Fruit fly (Drosophila melanogaster) whole organism, embryonic: Measurements from ENCODE around the gene CG44090.

Source experiments
- Atf3 ChIP-seq: fragments of 200-800 bp; sonication (Bioruptor generic); optimal IDR thresholded peaks from 3 replicates; lab custom pipeline; 2016; ENCODE audit warnings: missing biosample characterization, missing genetic modification characterization
- Awh ChIP-seq: fragments of 200-800 bp; sonication (Bioruptor generic); IDR thresholded peaks from 2 replicates; pipeline ENCODE4, ENCODE4 v1.3.6; 2022; ENCODE audit warnings: missing biosample characterization, missing genetic modification characterization
- B-H2 ChIP-seq: fragments of 200-800 bp; sonication (Bioruptor generic); optimal IDR thresholded peaks from 2 replicates; lab custom pipeline; 2018; ENCODE audit warnings: missing biosample characterization, mild to moderate bottlenecking, missing genetic modification characterization
- CG10267 ChIP-seq: fragments of 200-800 bp; sonication (Bioruptor generic); optimal IDR thresholded peaks from 2 replicates; lab custom pipeline; 2018; ENCODE audit warnings: missing biosample characterization, mild to moderate bottlenecking, missing genetic modification characterization, moderate library complexity
- CG10366 ChIP-seq: fragments of 200-800 bp; sonication (Bioruptor generic); IDR thresholded peaks from 2 replicates; pipeline ENCODE4 v1.3.6; 2022; ENCODE audit warnings: missing biosample characterization, missing genetic modification characterization
- CG15073 ChIP-seq: fragments of 200-800 bp; sonication (Bioruptor generic); optimal IDR thresholded peaks from 2 replicates; lab custom pipeline; 2016; ENCODE audit warnings: missing biosample characterization, missing genetic modification characterization
- CG15696 ChIP-seq: fragments of 200-800 bp; sonication (Bioruptor generic); optimal IDR thresholded peaks from 2 replicates; lab custom pipeline; 2019; ENCODE audit warnings: missing biosample characterization, mild to moderate bottlenecking, missing genetic modification characterization, moderate library complexity
- CG1602 ChIP-seq: fragments of 200-800 bp; sonication (Bioruptor generic); optimal IDR thresholded peaks from 3 replicates; lab custom pipeline; 2016; ENCODE audit warnings: missing biosample characterization, missing genetic modification characterization
- CG17328 ChIP-seq: fragments of 200-800 bp; sonication (Bioruptor generic); IDR thresholded peaks from 2 replicates; pipeline ENCODE4 v1.3.6; 2022; ENCODE audit warnings: missing biosample characterization, missing genetic modification characterization
- CG18011 ChIP-seq: fragments of 200-800 bp; sonication (Bioruptor generic); optimal IDR thresholded peaks from 2 replicates; lab custom pipeline; 2017; ENCODE audit warnings: missing biosample characterization, missing genetic modification characterization, mild to moderate bottlenecking, moderate library complexity, missing genotype
- CG18599 ChIP-seq: fragments of 200-800 bp; sonication (Bioruptor generic); optimal IDR thresholded peaks from 3 replicates; lab custom pipeline; 2017; ENCODE audit warnings: missing biosample characterization, missing genetic modification characterization, mild to moderate bottlenecking, moderate library complexity, missing genetic modification reagents
- CG30431 ChIP-seq: fragments of 200-800 bp; sonication (Bioruptor generic); optimal IDR thresholded peaks from 2 replicates; lab custom pipeline; 2017; ENCODE audit warnings: missing biosample characterization, missing genetic modification characterization
- CG4328 ChIP-seq: fragments of 200-800 bp; sonication (Bioruptor generic); optimal IDR thresholded peaks from 3 replicates; lab custom pipeline; 2017; ENCODE audit warnings: missing biosample characterization, missing genetic modification reagents, missing genetic modification characterization
- CG4404 ChIP-seq: fragments of 200-800 bp; sonication (Bioruptor generic); IDR thresholded peaks from 2 replicates; pipeline ENCODE4 v1.3.6; 2022; ENCODE audit warnings: missing biosample characterization, missing genetic modification characterization
- CG4424 ChIP-seq: fragments of 200-800 bp; sonication (Bioruptor generic); optimal IDR thresholded peaks from 3 replicates; lab custom pipeline; 2016; ENCODE audit warnings: missing biosample characterization, missing genetic modification characterization
- CG4707 ChIP-seq: fragments of 200-800 bp; sonication (Bioruptor generic); optimal IDR thresholded peaks from 2 replicates; lab custom pipeline; 2018; ENCODE audit warnings: missing biosample characterization, mild to moderate bottlenecking, missing genetic modification characterization, moderate library complexity
- CG4854 ChIP-seq: fragments of 200-800 bp; sonication (Bioruptor generic); optimal IDR thresholded peaks from 2 replicates; lab custom pipeline; 2016; ENCODE audit warnings: missing biosample characterization, missing genetic modification characterization, inconsistent platforms
- CG6654 ChIP-seq: fragments of 200-800 bp; sonication (Bioruptor generic); optimal IDR thresholded peaks from 2 replicates; lab custom pipeline; 2017; ENCODE audit warnings: missing biosample characterization, mild to moderate bottlenecking, missing genetic modification characterization
- CG6689 ChIP-seq: fragments of 200-800 bp; sonication (Bioruptor generic); IDR thresholded peaks from 2 replicates; pipeline ENCODE4 v1.3.6; 2022; ENCODE audit warnings: missing biosample characterization, missing genetic modification characterization
- CG8944 ChIP-seq: fragments of 200-800 bp; sonication (Bioruptor generic); optimal IDR thresholded peaks from 3 replicates; lab custom pipeline; 2016; ENCODE audit warnings: missing biosample characterization, missing genetic modification characterization
- CG9215 ChIP-seq: fragments of 200-800 bp; sonication (Bioruptor generic); IDR thresholded peaks from 2 replicates; pipeline ENCODE4 v1.3.6; 2022; ENCODE audit warnings: missing biosample characterization, missing genetic modification characterization
- HLH3B ChIP-seq: fragments of 200-800 bp; sonication (Bioruptor generic); IDR thresholded peaks from 2 replicates; pipeline ENCODE4 v1.3.6; 2022; ENCODE audit warnings: missing biosample characterization, missing genetic modification characterization
- HLHmδ ChIP-seq: fragments of 200-800 bp; sonication (Bioruptor generic); optimal IDR thresholded peaks from 2 replicates; lab custom pipeline; 2018; ENCODE audit warnings: missing biosample characterization, mild to moderate bottlenecking, missing genetic modification characterization, moderate library complexity
- HmgD ChIP-seq: fragments of 200-800 bp; sonication (Bioruptor generic); optimal IDR thresholded peaks from 3 replicates; lab custom pipeline; 2016; ENCODE audit warnings: missing biosample characterization, missing genetic modification characterization
- Kr ChIP-seq: fragments of 200-800 bp; sonication (Bioruptor generic); optimal IDR thresholded peaks from 2 replicates; lab custom pipeline; 2017; ENCODE audit warnings: missing biosample characterization, mild to moderate bottlenecking, missing genetic modification characterization
- NC2α ChIP-seq: fragments of 200-800 bp; sonication (Bioruptor generic); optimal IDR thresholded peaks from 2 replicates; lab custom pipeline; 2016; ENCODE audit warnings: missing biosample characterization, missing genetic modification characterization
- Pdp1 ChIP-seq, 2 experiments: fragments of 200-800 bp; sonication (Bioruptor generic); optimal IDR thresholded peaks; 3 replicates each; lab custom pipeline; 2016; ENCODE audit warnings: missing biosample characterization in 2 of 2, missing genetic modification characterization in 2 of 2, mild to moderate bottlenecking in 1 of 2, moderate library complexity in 1 of 2
- Sry-β ChIP-seq: fragments of 200-800 bp; sonication (Bioruptor generic); optimal IDR thresholded peaks from 2 replicates; lab custom pipeline; 2018; ENCODE audit warnings: missing biosample characterization, mild to moderate bottlenecking, missing genetic modification characterization, moderate library complexity
- Ssrp ChIP-seq: fragments of 200-800 bp; sonication (Bioruptor generic); optimal IDR thresholded peaks from 2 replicates; lab custom pipeline; 2018; ENCODE audit warnings: missing biosample characterization, mild to moderate bottlenecking, missing genetic modification characterization, moderate library complexity
- Xrp1 ChIP-seq: fragments of 200-800 bp; sonication (Bioruptor generic); IDR thresholded peaks from 2 replicates; pipeline ENCODE4 v1.3.6; 2022; ENCODE audit warnings: missing biosample characterization, missing genetic modification characterization
- ap ChIP-seq: fragments of 200-800 bp; sonication (Bioruptor generic); IDR thresholded peaks from 2 replicates; pipeline ENCODE4 v1.3.6; 2022; ENCODE audit warnings: missing biosample characterization, missing genetic modification characterization
- btn ChIP-seq: fragments of 200-800 bp; sonication (Bioruptor generic); optimal IDR thresholded peaks from 2 replicates; lab custom pipeline; 2016; ENCODE audit warnings: missing biosample characterization, missing genetic modification characterization
- chm ChIP-seq: fragments of 200-800 bp; sonication (Bioruptor generic); IDR thresholded peaks from 2 replicates; pipeline ENCODE4 v1.3.6; 2022; ENCODE audit warnings: missing biosample characterization, missing genetic modification characterization
- crol ChIP-seq: fragments of 200-800 bp; sonication (Bioruptor generic); IDR thresholded peaks from 2 replicates; pipeline ENCODE4 v1.3.6; 2022; ENCODE audit warnings: missing biosample characterization, missing genetic modification characterization
- crp ChIP-seq, 2 experiments: fragments of 200-800 bp; sonication (Bioruptor generic); optimal IDR thresholded peaks; 2 replicates in 1 of 2; 3 replicates in 1 of 2; lab custom pipeline; 2017; ENCODE audit warnings: missing biosample characterization in 2 of 2, missing genetic modification characterization in 2 of 2, mild to moderate bottlenecking in 1 of 2, moderate library complexity in 1 of 2
- eve ChIP-seq, 2 experiments: fragments of >200 bp; optimal IDR thresholded peaks; 2 replicates each; lab custom pipeline; 2017; ENCODE audit warnings: missing biosample characterization in 2 of 2, missing genetic modification characterization in 2 of 2
- grn ChIP-seq: fragments of 200-800 bp; sonication (Bioruptor generic); optimal IDR thresholded peaks from 3 replicates; lab custom pipeline; 2017; ENCODE audit warnings: missing biosample characterization, missing genetic modification characterization
- gsb ChIP-seq: fragments of 200-800 bp; sonication (Bioruptor generic); IDR thresholded peaks from 2 replicates; pipeline ENCODE4 v1.3.6; 2022; ENCODE audit warnings: missing biosample characterization, missing genetic modification characterization
- hb ChIP-seq: fragments of 200-800 bp; sonication (Bioruptor generic); IDR thresholded peaks from 3 replicates; pipeline ENCODE4 v1.3.6; 2022; ENCODE audit warnings: missing biosample characterization, missing genetic modification characterization; ENCODE audit not compliant: partially characterized antibody
- hbn ChIP-seq: fragments of 200-800 bp; sonication (Bioruptor generic); IDR thresholded peaks from 2 replicates; pipeline ENCODE4 v1.3.6; 2022; ENCODE audit warnings: missing biosample characterization, missing genetic modification characterization; ENCODE audit not compliant: partially characterized antibody
- her ChIP-seq: fragments of 200-800 bp; sonication (Bioruptor generic); optimal IDR thresholded peaks from 2 replicates; lab custom pipeline; 2016; ENCODE audit warnings: missing biosample characterization, missing genetic modification characterization
- ken ChIP-seq: fragments of 200-800 bp; sonication (Bioruptor generic); IDR thresholded peaks from 3 replicates; pipeline ENCODE4 v1.3.6; 2022; ENCODE audit warnings: missing biosample characterization, missing genetic modification characterization
- lov ChIP-seq, 2 experiments: fragments of 200-800 bp in 1 of 2; fragments of >200 bp in 1 of 2; sonication (Bioruptor generic) in 1 of 2; IDR thresholded peaks in 1 of 2; optimal IDR thresholded peaks in 1 of 2; 2 replicates in 1 of 2; 3 replicates in 1 of 2; pipeline versions ENCODE4 v1.3.6 to Lab custom; 2017 to 2022; ENCODE audit warnings: missing biosample characterization in 1 of 2, missing genetic modification characterization in 1 of 2
- phol ChIP-seq: fragments of 200-800 bp; sonication (Bioruptor generic); optimal IDR thresholded peaks from 3 replicates; lab custom pipeline; 2018; ENCODE audit warnings: missing biosample characterization, mild to moderate bottlenecking, missing genetic modification characterization, moderate library complexity
- slp2 ChIP-seq: fragments of 200-800 bp; sonication (Bioruptor generic); optimal IDR thresholded peaks from 2 replicates; lab custom pipeline; 2016; ENCODE audit warnings: missing biosample characterization, missing genetic modification characterization
- ssp ChIP-seq: fragments of 200-800 bp; sonication (Bioruptor generic); IDR thresholded peaks from 2 replicates; pipeline ENCODE4 v1.3.6; 2022; ENCODE audit warnings: missing biosample characterization, missing genetic modification characterization
- toy ChIP-seq: fragments of 200-800 bp; sonication (Bioruptor generic); IDR thresholded peaks from 2 replicates; pipeline ENCODE4 v1.3.6; 2022; ENCODE audit warnings: missing biosample characterization, missing genetic modification characterization
- wor ChIP-seq: fragments of 200-800 bp; sonication (Bioruptor generic); IDR thresholded peaks from 2 replicates; pipeline ENCODE4 v1.3.6; 2022; ENCODE audit warnings: missing biosample characterization, missing genetic modification characterization
- z ChIP-seq: fragments of 200-800 bp; sonication (Bioruptor generic); IDR thresholded peaks from 3 replicates; pipeline ENCODE4 v1.3.6; 2022; ENCODE audit warnings: missing biosample characterization, missing genetic modification characterization
- zfh2 ChIP-seq: fragments of 200-800 bp; sonication (Bioruptor generic); optimal IDR thresholded peaks from 2 replicates; lab custom pipeline; 2016; ENCODE audit warnings: missing biosample characterization, missing genetic modification characterization

CG44090 gene

dm6 chr3R:17386168-17386819 lies 47.9 kb downstream of the CG44090 start (continued):
- peak; percentile 81 for TF ChIP-seq chm (GFP tag; lab: Robert Waterston, UW)
- TF ChIP-seq CG18011 (GFP tag; lab: Kevin White, UChicago), result peak; percentile 13
- peak; percentile 65 for TF ChIP-seq Ssrp (tag; lab: Kevin White, UChicago)
- no peak for TF ChIP-seq hbn
- TF ChIP-seq CG6654 (GFP tag; lab: Kevin White, UChicago), result peak; percentile 47
- peak; percentile 73 for TF ChIP-seq CG18599 (GFP tag; lab: Kevin White, UChicago)
- no peak for TF ChIP-seq CG9215 (GFP tag; lab: Robert Waterston, UW)
- TF ChIP-seq Pdp1 (GFP tag; optimal IDR thresholded peaks at IDR 0.05; lab: Kevin White, UChicago), result peak; percentile 38 to 58
- peak; percentile 12 for TF ChIP-seq slp2 (GFP tag; lab: Kevin White, UChicago)
- no peak for TF ChIP-seq HmgD (GFP tag; lab: Kevin White, UChicago)
- no peak for TF ChIP-seq B-H2 (GFP tag; lab: Kevin White, UChicago)
- no peak for TF ChIP-seq toy
- no peak for TF ChIP-seq HLHmδ (GFP tag; lab: Kevin White, UChicago)
- peak; percentile 21 for TF ChIP-seq NC2α (GFP tag; lab: Kevin White, UChicago)
- peak; percentile 97 for TF ChIP-seq crol (GFP tag; lab: Robert Waterston, UW)
- TF ChIP-seq ken (GFP tag; lab: Robert Waterston, UW), result peak; percentile 76
- no peak for TF ChIP-seq CG4854 (GFP tag; lab: Kevin White, UChicago)
- no peak for TF ChIP-seq her (GFP tag; lab: Kevin White, UChicago)
- no peak for TF ChIP-seq gsb (GFP tag; lab: Robert Waterston, UW)
- TF ChIP-seq CG4328 (GFP tag; lab: Kevin White, UChicago), result peak; percentile 42
- TF ChIP-seq crp (GFP tag; optimal IDR thresholded peaks at IDR 0.05; lab: Kevin White, UChicago), result no peak
- peak; percentile 32 for TF ChIP-seq CG8944 (GFP tag; lab: Kevin White, UChicago)
- TF ChIP-seq CG15073 (GFP tag; lab: Kevin White, UChicago), result no peak
- no peak for TF ChIP-seq hb (GFP tag; lab: Robert Waterston, UW)
- peak; percentile 86 for TF ChIP-seq Xrp1
- TF ChIP-seq CG10267, result peak; percentile 34
- peak; percentile 54 for TF ChIP-seq wor
- TF ChIP-seq HLH3B, result peak; percentile 75
- TF ChIP-seq CG4424, result peak; percentile 69
- TF ChIP-seq CG10366 (GFP tag; lab: Robert Waterston, UW), result peak; percentile 82
- peak; percentile 49; the same call in 1 of the 2 replicates for TF ChIP-seq CG4404 (GFP tag; lab: Robert Waterston, UW)
- TF ChIP-seq zfh2, result peak; percentile 12
- peak; percentile 42 for TF ChIP-seq CG30431 (GFP tag; lab: Kevin White, UChicago)
- peak; percentile 48 for TF ChIP-seq ssp (GFP tag; lab: Robert Waterston, UW)
- peak; percentile 55 for TF ChIP-seq CG4707 (GFP tag; lab: Kevin White, UChicago)
- TF ChIP-seq CG6689 (GFP tag; lab: Robert Waterston, UW), result peak; percentile 74
- no peak for TF ChIP-seq Kr (GFP tag; lab: Kevin White, UChicago)
- TF ChIP-seq CG15696, result peak; percentile 42
- TF ChIP-seq lov (optimal IDR thresholded peaks at IDR 0.05; lab: Kevin White, UChicago), result no peak
- TF ChIP-seq lov (GFP tag; IDR thresholded peaks at IDR 0.05; lab: Robert Waterston, UW), result no peak
- TF ChIP-seq grn (GFP tag; lab: Kevin White, UChicago), result no peak
- TF ChIP-seq phol (tag; lab: Kevin White, UChicago), result peak; percentile 84
- TF ChIP-seq CG1602, result peak; percentile 45
- TF ChIP-seq z, result no peak
- TF ChIP-seq Sry-β (GFP tag; lab: Kevin White, UChicago), result no peak
- peak; percentile 66 for TF ChIP-seq Awh (GFP tag; lab: Robert Waterston, UW)
- TF ChIP-seq Atf3 (GFP tag; lab: Kevin White, UChicago), result no peak
- TF ChIP-seq btn, result peak; percentile 2
- TF ChIP-seq CG17328, result peak; percentile 84
- peak in 1 of 2 experiments; percentile 57 for TF ChIP-seq eve (GFP tag; optimal IDR thresholded peaks at IDR 0.05; lab: Kevin White, UChicago)
- TF ChIP-seq ap (GFP tag; lab: Robert Waterston, UW), result peak; percentile 67
